Worm (Caenorhabditis elegans) whole organism, dauer: Measurements from ENCODE around the gene hlh-12.

Source experiments
- unc-62 ChIP-seq: sonication (generic microtip); optimal IDR thresholded peaks from 2 replicates; lab custom pipeline; 2017; ENCODE audit warnings: missing biosample characterization, missing genetic modification reagents, missing genetic modification characterization

hlh-12 gene

DNA sequence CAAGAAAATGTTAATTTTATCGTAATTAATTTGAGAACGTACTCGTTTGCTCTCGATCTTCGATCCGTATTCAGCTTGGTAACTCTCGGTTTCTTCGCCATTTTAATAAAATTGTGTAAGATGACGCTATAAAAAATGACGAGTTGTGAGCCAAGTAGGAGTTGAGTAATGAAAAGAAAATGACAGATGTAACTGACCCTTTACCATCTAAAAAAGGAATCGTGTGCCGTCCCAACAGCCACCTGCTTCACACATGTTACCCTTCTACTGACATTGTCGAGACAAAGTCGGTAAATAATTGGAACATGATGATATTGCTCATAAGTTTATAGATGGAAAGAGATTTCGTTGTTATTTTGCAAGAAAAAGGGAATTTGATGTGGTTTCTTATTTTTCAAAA lies at the start of gene hlh-12:
hlh-12 (minus strand) TSS at position 101 of the 400 bp plus-strand sequence.
- no peak for TF ChIP-seq unc-62

DNA sequence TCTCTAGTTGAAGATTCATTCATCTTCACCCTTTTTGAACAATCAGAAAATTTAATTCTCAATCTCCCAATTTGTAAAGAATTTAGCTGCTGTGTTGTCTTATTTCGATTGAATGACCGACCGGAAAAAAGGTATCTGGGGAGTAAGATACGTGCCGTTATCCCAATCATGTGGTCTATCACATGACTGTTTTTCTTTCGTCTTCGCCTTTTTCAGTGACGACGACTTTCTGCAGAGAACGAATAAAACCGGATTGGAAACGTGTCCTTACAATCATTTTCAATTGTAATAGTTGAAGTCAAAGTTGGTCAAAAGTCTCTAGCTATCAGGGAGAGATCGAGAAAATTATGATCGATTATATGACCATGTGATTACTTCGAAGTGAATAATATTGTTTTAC lies 49.8 kb upstream of the hlh-12 start:
- TF ChIP-seq unc-62, result no peak

DNA sequence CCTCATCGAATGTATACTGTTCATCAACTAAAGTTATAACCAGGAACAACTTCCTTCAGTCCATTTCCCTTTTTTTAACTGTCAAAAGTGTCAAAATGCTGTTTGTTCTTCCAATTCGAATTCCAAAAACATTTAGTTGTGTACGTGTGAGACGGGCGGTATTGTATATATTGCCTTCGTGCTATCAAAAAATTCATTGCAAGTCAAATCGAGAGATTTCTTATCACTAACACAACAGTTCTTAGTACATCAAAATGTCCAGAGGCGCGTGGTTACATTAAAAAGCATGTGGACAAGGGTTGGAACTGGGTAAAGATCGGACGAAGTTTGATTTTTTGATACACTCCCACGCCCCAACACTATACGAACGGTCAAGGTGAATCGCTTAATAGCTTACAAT lies 49.1 kb upstream of the hlh-12 start:
- TF ChIP-seq unc-62, result no peak

DNA sequence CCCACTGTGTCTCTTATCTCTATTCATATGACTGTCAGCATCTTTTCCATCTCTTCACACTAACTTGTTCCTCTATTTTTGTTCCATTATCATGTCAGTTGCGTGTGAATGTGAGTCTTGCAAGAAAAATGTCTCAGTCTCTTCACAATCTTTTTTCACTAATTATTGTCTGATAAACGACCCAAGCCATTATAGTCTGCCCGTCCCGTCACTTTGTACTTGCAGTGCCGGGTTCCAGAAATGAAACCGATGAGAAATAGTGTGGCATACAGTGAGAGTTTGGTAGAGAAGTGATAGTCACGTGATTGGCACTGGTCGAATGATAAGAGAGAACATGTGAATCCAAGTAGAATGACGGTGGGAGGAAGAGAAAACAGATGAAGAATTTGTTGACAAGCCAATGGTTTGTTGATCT lies 48.4 kb upstream of the hlh-12 start:
- no peak for TF ChIP-seq unc-62

DNA sequence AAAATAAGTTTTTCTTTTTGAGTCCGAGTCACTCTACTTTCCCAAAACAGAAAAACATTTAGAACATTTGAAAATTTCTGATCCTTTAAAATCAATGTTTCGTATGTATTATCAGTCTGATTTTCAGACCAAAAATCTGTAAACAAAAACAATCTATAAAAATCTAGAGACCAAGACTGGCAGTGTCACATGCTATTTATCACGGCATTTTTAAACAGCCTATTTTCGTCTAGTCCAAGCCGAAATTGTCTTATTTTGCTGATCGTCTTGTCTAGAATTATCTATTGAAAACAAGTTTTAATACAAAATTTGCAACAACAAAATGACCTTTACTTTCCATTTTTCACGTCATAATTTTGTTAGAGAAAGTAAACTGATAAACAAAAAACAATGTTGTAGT lies 47.3 kb upstream of the hlh-12 start:
- no peak for TF ChIP-seq unc-62

DNA sequence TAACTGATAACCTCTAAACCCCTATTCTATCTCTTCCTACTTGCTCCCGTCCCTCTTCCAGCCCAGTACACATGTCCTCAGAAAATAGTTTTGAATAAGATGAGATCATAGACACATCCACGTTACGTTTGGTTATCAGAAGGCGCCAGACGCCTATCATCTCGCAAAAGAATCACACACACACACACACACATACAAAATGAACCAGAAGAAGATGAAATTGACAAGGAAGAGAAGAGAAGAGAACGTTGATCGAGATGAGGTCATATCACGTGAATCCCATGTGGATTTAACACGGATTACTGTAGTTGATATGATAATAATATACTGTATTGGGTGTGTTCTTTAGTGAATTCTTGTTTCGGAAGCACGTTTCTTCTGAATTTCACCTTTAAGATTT lies 46.8 kb upstream of the hlh-12 start:
- TF ChIP-seq unc-62, result no peak

DNA sequence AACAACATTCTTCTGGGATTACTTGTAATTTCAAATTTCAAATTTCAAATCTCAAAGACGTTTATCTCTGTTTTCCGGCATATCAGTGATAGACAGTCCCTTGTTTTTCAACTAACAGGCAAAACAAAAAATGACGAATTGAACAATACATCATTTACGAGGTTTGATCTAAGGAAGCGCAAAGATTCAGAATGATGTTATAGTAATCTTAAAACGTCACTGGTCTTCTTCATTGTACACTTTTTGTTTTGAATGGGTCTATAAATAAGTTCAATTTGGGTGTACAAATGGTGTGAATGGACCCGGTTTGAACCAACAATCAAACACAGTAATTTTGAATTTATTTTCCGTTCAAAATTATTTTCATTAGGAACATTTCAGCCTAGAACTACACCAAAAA lies 44.7 kb upstream of the hlh-12 start:
- no peak for TF ChIP-seq unc-62

DNA sequence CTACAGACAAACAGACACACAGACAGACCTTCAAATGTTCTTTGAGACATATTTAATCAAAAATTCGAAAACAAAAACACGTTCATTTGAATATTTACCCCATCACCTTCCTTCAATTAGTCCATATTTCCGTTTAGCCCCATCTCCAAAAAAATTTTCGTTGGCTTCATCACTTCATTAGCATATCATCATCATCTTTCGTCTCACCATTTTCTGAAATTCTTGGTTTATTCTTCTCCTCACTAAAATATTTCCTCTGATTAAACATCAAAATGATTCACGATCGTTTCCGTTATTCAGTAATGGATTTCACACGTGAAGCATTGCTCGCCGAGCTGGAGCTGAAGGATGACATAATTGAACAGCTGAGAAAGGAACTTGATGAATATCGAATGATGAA lies 41.3 kb upstream of the hlh-12 start, which contains the start of gene pkg-2:
pkg-2 (plus strand) TSS at position 301 of the 400 bp plus-strand sequence.
- no peak for TF ChIP-seq unc-62

DNA sequence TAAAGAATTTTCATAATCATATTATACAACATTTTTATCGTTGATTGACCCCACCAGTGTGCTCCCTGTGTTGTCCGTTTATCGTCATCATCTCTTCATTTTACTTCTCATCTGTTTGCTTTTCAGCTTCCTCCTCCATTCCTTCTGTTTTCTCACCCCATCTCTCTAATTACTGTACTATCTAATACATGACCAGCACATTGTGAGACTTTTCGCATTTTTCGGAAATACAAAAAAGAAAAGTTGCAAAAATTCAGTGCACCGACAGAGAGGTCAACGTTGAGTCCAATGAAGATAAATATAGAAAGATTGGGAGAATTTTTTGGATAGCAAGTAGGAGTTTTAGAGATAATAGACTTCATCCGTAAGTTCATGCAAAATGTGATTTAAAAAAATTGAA lies 40.7 kb upstream of the hlh-12 start:
- no peak for TF ChIP-seq unc-62

DNA sequence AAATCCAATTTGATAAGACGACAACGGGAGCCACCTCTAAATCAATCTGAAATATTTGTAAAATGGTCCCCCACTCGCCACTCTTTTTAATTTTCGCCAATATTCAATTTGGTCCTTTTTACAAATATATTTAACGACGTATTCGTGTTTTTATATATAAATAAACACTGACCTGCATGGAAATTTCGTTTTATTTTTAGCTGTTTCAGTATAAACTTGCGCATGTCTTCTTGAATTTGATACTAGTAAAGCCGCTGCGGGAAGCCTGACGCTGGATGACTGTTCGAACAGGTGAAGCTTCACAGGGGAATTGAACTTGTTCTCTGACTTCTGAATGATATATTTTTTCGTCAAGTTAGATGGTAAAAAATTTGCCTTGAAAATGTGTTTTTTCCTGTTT lies 35.3 kb upstream of the hlh-12 start:
- no peak for TF ChIP-seq unc-62

DNA sequence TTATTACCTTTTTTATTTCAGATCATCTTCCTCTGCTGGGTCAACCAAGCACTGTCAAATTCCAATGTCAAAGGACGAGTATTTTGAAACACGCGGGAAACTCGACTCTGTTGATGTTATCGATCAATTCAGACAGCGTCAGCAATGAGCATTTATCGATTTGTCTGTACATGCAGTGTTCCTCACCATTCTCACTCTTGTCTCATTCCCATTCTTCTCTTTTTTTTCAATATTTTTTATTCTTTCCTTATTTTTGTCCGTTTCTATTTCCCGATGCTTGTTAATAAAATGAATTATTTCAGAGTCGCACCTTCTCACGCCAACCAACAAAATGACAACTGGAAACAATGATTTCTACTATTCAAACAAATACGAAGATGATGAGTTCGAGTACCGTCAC lies 34.4 kb upstream of the hlh-12 start, which contains the start of gene cks-1:
cks-1 (plus strand) TSS at position 301 of the 400 bp plus-strand sequence.
- no peak for TF ChIP-seq unc-62

DNA sequence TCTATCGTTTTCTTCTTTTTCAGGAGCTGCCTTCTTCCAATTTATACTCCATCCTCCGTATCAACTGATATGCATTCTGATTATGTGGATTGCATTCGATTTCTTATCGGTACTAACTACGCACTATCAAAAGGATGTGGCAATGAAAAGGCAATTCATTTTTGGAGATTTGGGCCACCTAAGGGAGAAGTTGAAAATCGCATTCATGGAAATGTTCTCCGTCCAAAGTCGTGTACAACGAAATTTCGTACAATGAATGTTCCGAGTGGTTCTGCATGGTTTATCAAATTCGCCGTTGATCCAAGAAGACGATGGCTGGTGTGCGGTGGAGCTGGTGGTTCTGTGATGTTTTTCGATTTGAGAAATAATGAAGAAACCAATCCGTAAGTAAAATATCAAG lies 33.4 kb upstream of the hlh-12 start, which contains the start of gene C09G4.4:
C09G4.4 (plus strand) TSS at position 301 of the 400 bp plus-strand sequence.
- TF ChIP-seq unc-62, result no peak

DNA sequence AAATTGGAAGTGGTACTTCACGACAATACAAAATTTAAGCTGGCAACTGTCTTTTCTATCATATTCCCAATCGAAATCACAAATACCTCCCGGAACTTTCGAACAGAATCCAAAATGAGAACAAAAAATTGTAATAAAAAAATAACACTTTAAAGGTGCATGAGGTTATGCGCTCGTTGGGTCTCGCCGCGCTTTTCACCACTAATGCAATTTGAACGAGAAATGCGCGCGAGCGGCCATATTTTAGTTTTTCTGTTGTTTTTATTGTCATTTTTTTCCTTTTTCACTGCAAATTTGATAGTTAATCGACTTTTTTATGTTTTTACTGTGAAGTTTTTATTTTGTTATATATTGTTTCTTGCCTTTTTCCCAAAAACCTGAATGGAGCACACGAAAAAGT lies 31.8 kb upstream of the hlh-12 start, which contains the start of gene mes-6:
mes-6 (plus strand) TSS at position 229 of the 400 bp plus-strand sequence.
- TF ChIP-seq unc-62, result no peak

DNA sequence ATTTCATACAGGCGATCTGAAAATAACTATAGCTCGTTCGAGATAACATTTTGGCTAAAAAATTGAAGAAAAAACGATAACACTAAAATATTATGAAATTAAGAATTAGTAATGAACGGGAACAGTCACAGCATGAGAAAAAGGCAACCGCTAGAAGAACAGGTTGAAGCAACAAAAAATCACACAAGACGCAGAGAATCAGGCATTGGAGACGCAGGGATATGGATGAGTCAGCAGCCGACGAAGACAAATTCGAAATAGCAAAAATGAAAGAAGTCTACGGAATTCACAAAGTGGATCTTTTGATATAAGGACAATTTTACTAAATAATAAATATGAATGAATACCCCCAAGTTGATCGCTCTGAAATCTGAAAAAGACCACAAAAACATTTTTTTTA lies 31.3 kb upstream of the hlh-12 start, which contains the start of gene tag-77:
tag-77 (minus strand) TSS at position 15 of the 400 bp plus-strand sequence.
- TF ChIP-seq unc-62, result no peak

DNA sequence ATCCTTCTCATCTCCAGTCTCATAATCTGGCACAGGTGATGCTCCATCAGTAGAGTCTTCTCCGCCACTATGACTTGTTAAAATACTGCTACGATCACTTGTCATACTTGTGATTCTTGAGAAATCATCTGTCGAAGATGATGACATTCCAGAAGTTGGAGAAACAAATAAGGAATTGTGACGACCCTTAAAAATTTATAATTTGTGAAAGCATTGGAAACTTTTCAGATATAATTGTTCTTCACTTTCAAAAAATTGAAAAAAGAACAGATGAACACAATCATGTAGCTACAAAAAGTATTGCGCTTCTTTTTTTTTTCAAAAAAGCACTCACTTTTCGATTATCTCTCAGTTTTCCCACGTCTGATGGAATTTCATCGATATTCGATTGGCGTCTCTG lies 26.8 kb upstream of the hlh-12 start:
- no peak for TF ChIP-seq unc-62

DNA sequence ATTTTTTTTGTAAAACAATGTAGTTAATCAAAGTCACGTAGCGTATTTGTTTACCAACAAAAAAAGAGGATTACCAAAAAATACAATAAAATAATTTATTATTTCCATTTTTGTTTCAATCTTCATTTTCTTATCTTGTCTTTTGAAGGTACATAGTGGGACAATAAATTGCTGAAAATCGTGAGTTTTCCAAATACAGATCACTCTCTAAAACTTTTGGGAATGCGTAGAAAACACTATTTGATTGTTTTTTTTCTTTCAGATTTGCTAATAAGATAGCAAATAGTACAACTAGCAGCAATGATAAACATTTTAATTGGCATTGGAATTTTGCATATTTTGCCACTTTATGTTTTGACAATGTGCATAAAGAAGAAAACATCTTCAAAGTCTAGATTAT lies 22.1 kb upstream of the hlh-12 start, which contains the start of gene C28C12.1:
C28C12.1 (plus strand) TSS at position 301 of the 400 bp plus-strand sequence.
- no peak for TF ChIP-seq unc-62

DNA sequence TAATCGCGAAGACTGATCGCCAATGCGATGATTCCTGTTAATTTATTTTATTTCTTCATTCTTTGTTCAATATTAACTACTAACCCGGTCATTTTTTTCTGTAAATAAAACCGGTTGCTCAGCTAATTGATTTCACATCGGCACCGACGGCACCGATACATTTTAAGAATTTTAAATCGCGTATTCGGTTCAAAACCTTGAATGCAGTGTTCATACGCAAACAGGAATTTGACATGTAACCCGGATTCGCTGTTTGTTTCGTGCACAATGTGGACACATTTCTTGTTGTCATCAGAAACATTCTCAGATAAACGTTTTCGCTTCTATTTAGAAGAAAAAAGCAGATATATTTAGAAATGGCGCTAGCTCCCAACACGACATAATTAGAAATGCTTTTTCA lies 20.7 kb upstream of the hlh-12 start:
- no peak for TF ChIP-seq unc-62

DNA sequence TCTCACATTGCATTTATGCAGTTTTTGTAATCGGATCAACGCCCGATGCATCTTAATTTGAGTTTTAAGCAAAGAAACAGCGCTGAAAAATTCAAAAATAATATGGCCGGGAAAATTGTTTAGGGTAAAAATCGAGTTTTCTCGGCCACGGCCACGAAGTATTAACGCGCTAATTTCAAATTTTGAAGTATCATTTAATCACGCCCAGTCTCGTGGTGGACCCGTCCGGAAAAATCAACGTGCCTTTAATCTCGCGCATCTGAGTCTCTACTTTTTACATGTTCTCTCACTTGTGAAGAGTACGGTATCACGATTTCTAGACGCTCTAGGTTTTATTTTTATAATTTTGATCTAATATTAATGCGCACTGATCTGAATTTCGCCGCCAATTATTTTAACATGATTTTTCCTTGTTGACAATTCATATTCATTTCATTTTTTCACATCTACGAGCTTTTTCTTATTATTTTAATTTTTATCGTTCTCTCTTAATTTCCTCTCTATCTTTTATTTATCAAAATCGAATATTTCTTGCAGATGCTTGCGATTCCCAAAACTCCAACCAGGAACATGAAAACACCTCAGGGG lies 19.6 kb upstream of the hlh-12 start, which contains the start of the genes acdh-13 and mesp-1:
acdh-13 (minus strand) TSS at position 51 of the 588 bp plus-strand sequence.
mesp-1 (plus strand) TSS at position 538 of the 588 bp plus-strand sequence.
- TF ChIP-seq unc-62, result no peak
